Worm (Caenorhabditis elegans) whole organism, L1 larva: ENCODE results near the gene C05B5.4.

Experiments
- C34B4.2 ChIP-seq: sonication (generic microtip); optimal IDR thresholded peaks from 2 replicates; lab custom pipeline; 2017; ENCODE audit warnings: mild to moderate bottlenecking, missing genetic modification characterization, missing compliant biosample characterization
- F16B12.6 ChIP-seq: fragments of 150-350 bp; optimal IDR thresholded peaks from 2 replicates; lab custom pipeline; 2014; ENCODE audit warnings: missing biosample characterization, missing genetic modification characterization
- Y116A8C.19 ChIP-seq: sonication (generic microtip); optimal IDR thresholded peaks from 2 replicates; lab custom pipeline; 2016; ENCODE audit warnings: missing compliant biosample characterization, missing genetic modification characterization, borderline replicate concordance
- ama-1 ChIP-seq: fragments of 150-350 bp; optimal IDR thresholded peaks from 2 replicates; lab custom pipeline; 2014
- efl-1 ChIP-seq, 4 experiments: fragments of 150-350 bp; optimal IDR thresholded peaks in 3 of 4; peaks in 1 of 4; 1 replicate in 1 of 4; 2 replicates in 3 of 4; lab custom pipeline; 2014; ENCODE audit warnings: missing biosample characterization in 2 of 4, missing genetic modification characterization in 2 of 4, missing genetic modification reagents in 2 of 4
- elt-3 ChIP-seq, 6 experiments: fragments of 150-350 bp in 1 of 6; sonication (generic microtip); optimal IDR thresholded peaks; 2 replicates each; lab custom pipeline; 2017 to 2018; ENCODE audit warnings: missing biosample characterization in 6 of 6, missing genetic modification characterization in 6 of 6, inconsistent platforms in 1 of 6
- fkh-4 ChIP-seq: sonication (generic microtip); optimal IDR thresholded peaks from 2 replicates; lab custom pipeline; 2016; ENCODE audit warnings: missing compliant biosample characterization, missing genetic modification characterization, borderline replicate concordance
- fkh-8 ChIP-seq: sonication (generic microtip); optimal IDR thresholded peaks from 2 replicates; lab custom pipeline; 2016; ENCODE audit warnings: mild to moderate bottlenecking, missing genetic modification characterization, missing compliant biosample characterization
- grh-1 ChIP-seq: fragments of 200-800 bp; sonication (Bioruptor generic); IDR thresholded peaks from 2 replicates; pipeline ENCODE4 v1.3.6; 2022; ENCODE audit warnings: missing genetic modification reagents, missing genetic modification characterization, missing compliant biosample characterization
- hlh-4 ChIP-seq: sonication (generic microtip); optimal IDR thresholded peaks from 2 replicates; lab custom pipeline; 2016; ENCODE audit warnings: mild to moderate bottlenecking, missing genetic modification characterization, missing compliant biosample characterization
- lin-15B ChIP-seq: fragments of 150-350 bp; sonication (generic microtip); optimal IDR thresholded peaks from 3 replicates; lab custom pipeline; 2014; ENCODE audit warnings: missing biosample characterization, missing genetic modification characterization
- nhr-237 ChIP-seq: fragments of 150-350 bp; optimal IDR thresholded peaks from 2 replicates; lab custom pipeline; 2014; ENCODE audit warnings: missing biosample characterization, missing genetic modification characterization
- nhr-28 ChIP-seq: fragments of 150-350 bp; optimal IDR thresholded peaks from 2 replicates; lab custom pipeline; 2014; ENCODE audit warnings: missing biosample characterization, missing genetic modification characterization
- nhr-71 ChIP-seq: sonication (generic microtip); optimal IDR thresholded peaks from 2 replicates; lab custom pipeline; 2016; ENCODE audit warnings: mild to moderate bottlenecking, missing genetic modification characterization, moderate library complexity, missing compliant biosample characterization
- nhr-76 ChIP-seq: sonication (generic microtip); optimal IDR thresholded peaks from 2 replicates; lab custom pipeline; 2017; ENCODE audit warnings: missing biosample characterization, missing genetic modification characterization
- nhr-77 ChIP-seq: fragments of 150-350 bp; optimal IDR thresholded peaks from 2 replicates; lab custom pipeline; 2014; ENCODE audit warnings: missing biosample characterization, missing genetic modification characterization
- pag-3 ChIP-seq: sonication (generic microtip); optimal IDR thresholded peaks from 2 replicates; lab custom pipeline; 2017; ENCODE audit warnings: missing genetic modification characterization, mild to moderate bottlenecking, missing compliant biosample characterization, antibody characterized with exemption, borderline replicate concordance; ENCODE audit not compliant: insufficient read depth
- zip-4 ChIP-seq: fragments of 200-800 bp; sonication (Bioruptor generic); optimal IDR thresholded peaks from 2 replicates; lab custom pipeline; 2018; ENCODE audit warnings: mild to moderate bottlenecking, missing genetic modification characterization, moderate library complexity, missing compliant biosample characterization

The C05B5.4 gene

ce11 chrIII:10037150-10037549, 43.5 kb downstream of the C05B5.4 start, which contains the start of gene M04D8.7:
Gene M04D8.7 (plus strand): TSS chrIII:10037450.
- TF ChIP-seq efl-1 (optimal IDR thresholded peaks at IDR 0.05; lab: Kevin White, UChicago) (no peak), efl-1 (GFP tag; optimal IDR thresholded peaks at IDR 0.05 in 1 of 2; lab: Kevin White, UChicago) (no peak), hlh-4 (tag; lab: Kevin White, UChicago) (no peak), nhr-71 (peak; percentile 12), fkh-8 (peak; percentile 41)

DNA sequence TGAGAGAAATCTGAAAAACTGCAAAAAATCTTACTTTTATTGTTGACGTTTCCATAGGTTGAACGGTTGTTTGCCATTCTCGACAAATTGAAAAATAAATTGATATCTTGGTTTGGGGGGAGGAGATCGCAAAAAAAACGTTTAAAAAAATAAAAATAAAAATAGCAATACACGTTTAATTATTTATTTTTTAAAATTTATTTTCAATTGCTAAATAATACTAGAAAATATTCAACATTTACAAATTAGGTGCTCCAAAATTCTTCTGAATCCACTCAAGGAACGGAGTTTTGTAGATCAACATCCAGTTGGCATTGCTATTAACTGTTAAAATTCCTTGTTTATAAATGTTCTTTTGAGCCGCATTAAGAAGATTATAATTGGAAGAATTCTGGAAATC, 46.3 kb downstream of the C05B5.4 start, which contains the start of gene T16G12.7:
Gene T16G12.7, minus strand, starts transcription at position 101 of the 400 bp plus-strand sequence.
- TF ChIP-seq elt-3 (tag; optimal IDR thresholded peaks at IDR 0.05; lab: Kevin White, UChicago) (no peak), Y116A8C.19 (tag; lab: Kevin White, UChicago) (no peak), nhr-77 (tag; lab: Kevin White, UChicago) (no peak), nhr-28 (tag; lab: Kevin White, UChicago) (no peak), nhr-76 (tag; lab: Kevin White, UChicago) (no peak), F16B12.6 (tag; lab: Kevin White, UChicago) (no peak), lin-15B (tag; lab: Kevin White, UChicago) (no peak), nhr-237 (no peak), ama-1 (lab: Kevin White, UChicago) (no peak), C34B4.2 (no peak), grh-1 (GFP tag; lab: Robert Waterston, UW) (no peak), pag-3 (no peak), fkh-4 (tag; lab: Kevin White, UChicago) (no peak), zip-4 (no peak)
